Worm (Caenorhabditis elegans) whole organism, L2 larva: Measurements from ENCODE around the gene srv-26.

ENCODE experiments used
- R02D3.7 ChIP-seq: fragments of 150-350 bp; optimal IDR thresholded peaks from 2 replicates; lab custom pipeline; 2014; ENCODE audit warnings: missing biosample characterization, missing genetic modification characterization
- ama-1 ChIP-seq: fragments of 150-350 bp; optimal IDR thresholded peaks from 2 replicates; lab custom pipeline; 2018; ENCODE audit warnings: inconsistent platforms
- ceh-82 ChIP-seq: fragments of 150-350 bp; optimal IDR thresholded peaks from 2 replicates; lab custom pipeline; 2014; ENCODE audit warnings: missing biosample characterization, missing genetic modification characterization
- crh-2 ChIP-seq: sonication (generic microtip); optimal IDR thresholded peaks from 2 replicates; lab custom pipeline; 2017; ENCODE audit warnings: missing biosample characterization, missing genetic modification characterization
- fos-1 ChIP-seq: fragments of 150-350 bp; optimal IDR thresholded peaks from 2 replicates; lab custom pipeline; 2014; ENCODE audit warnings: missing biosample characterization, missing genetic modification characterization
- lin-11 ChIP-seq: fragments of 150-350 bp; sonication (generic microtip); optimal IDR thresholded peaks from 2 replicates; lab custom pipeline; 2014; ENCODE audit warnings: missing biosample characterization, missing genetic modification characterization, inconsistent platforms, mixed read lengths
- nhr-11 ChIP-seq: fragments of 150-350 bp; optimal IDR thresholded peaks from 2 replicates; lab custom pipeline; 2014; ENCODE audit warnings: missing biosample characterization, missing genetic modification characterization
- nhr-12 ChIP-seq: fragments of 150-350 bp; optimal IDR thresholded peaks from 2 replicates; lab custom pipeline; 2014; ENCODE audit warnings: missing biosample characterization, missing genetic modification characterization
- nhr-21 ChIP-seq: fragments of 150-350 bp; optimal IDR thresholded peaks from 2 replicates; lab custom pipeline; 2014; ENCODE audit warnings: missing biosample characterization, missing genetic modification characterization
- nhr-23 ChIP-seq: fragments of 150-350 bp; optimal IDR thresholded peaks from 2 replicates; lab custom pipeline; 2014; ENCODE audit warnings: missing biosample characterization, missing genetic modification reagents, missing genetic modification characterization
- nhr-77 ChIP-seq: fragments of 150-350 bp; optimal IDR thresholded peaks from 2 replicates; lab custom pipeline; 2014; ENCODE audit warnings: missing biosample characterization, missing genetic modification characterization
- snpc-4 ChIP-seq: fragments of 150-350 bp; optimal IDR thresholded peaks from 2 replicates; lab custom pipeline; 2014; ENCODE audit warnings: missing biosample characterization, missing genetic modification characterization
- zag-1 ChIP-seq: fragments of 150-350 bp; optimal IDR thresholded peaks from 2 replicates; lab custom pipeline; 2014; ENCODE audit warnings: missing biosample characterization, missing genetic modification characterization
- ztf-4 ChIP-seq: fragments of 150-350 bp; optimal IDR thresholded peaks from 2 replicates; lab custom pipeline; 2014; ENCODE audit warnings: missing biosample characterization, missing genetic modification characterization

DNA sequence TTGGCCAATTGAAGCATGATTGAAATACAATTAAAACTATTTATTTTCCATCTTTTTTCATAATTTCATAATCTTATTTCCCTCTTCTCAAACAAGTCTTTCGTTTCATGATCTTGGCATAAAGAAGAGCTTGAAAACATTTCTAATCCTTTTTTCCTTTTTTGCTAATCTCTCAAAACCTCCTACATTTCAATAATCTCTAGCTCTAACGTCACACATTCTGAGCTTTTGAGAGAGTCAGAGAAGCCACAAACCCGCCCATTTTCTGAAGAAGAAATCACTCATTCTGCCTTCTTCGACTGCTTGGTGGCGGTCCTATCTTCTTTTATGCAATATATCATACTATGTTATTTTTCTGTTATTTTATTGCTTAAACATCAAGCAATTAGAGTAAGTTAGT, 52.1 kb downstream of the srv-26 start, which contains the start of gene F58F9.1:
- TF ChIP-seq nhr-21 = no peak
- TF ChIP-seq R02D3.7 (tag; lab: Kevin White, UChicago) = no peak
- TF ChIP-seq nhr-11 = no peak
- no peak for TF ChIP-seq lin-11 (tag; lab: Kevin White, UChicago)
- TF ChIP-seq ztf-4 (tag; lab: Kevin White, UChicago) = no peak
- TF ChIP-seq nhr-12 (tag; lab: Kevin White, UChicago) = no peak
- no peak for TF ChIP-seq crh-2 (tag; lab: Kevin White, UChicago)
- TF ChIP-seq nhr-23 (tag; lab: Kevin White, UChicago) = no peak
- TF ChIP-seq ama-1 (lab: Kevin White, UChicago) = no peak
- no peak for TF ChIP-seq fos-1 (tag; lab: Kevin White, UChicago)
- no peak for TF ChIP-seq snpc-4 (tag; lab: Kevin White, UChicago)
- no peak for TF ChIP-seq zag-1 (tag; lab: Kevin White, UChicago)
- no peak for TF ChIP-seq ceh-82 (tag; lab: Kevin White, UChicago)
- no peak for TF ChIP-seq nhr-77 (tag; lab: Kevin White, UChicago)
